Worm (Caenorhabditis elegans) whole organism, L3 larva: ENCODE measurements around the gene C01G10.15.

Experiments
- ZK546.5 ChIP-seq: sonication (generic microtip); optimal IDR thresholded peaks from 2 replicates; lab custom pipeline; 2017; ENCODE audit warnings: missing biosample characterization, missing genetic modification characterization
- unc-62 ChIP-seq: fragments of 150-350 bp; sonication (generic microtip); optimal IDR thresholded peaks from 4 replicates; lab custom pipeline; 2014; ENCODE audit warnings: missing biosample characterization, missing genetic modification reagents, missing genetic modification characterization

ce11 chrV:15133812-15134211, 46.7 kb upstream of the C01G10.15 start:
- TF ChIP-seq ZK546.5 (no peak), unc-62 (GFP tag; lab: Kevin White, UChicago) (no peak)
